Worm (Caenorhabditis elegans): ENCODE results near the gene math-41.

Gene math-41

ce11 chrII:1808217-1808616 lies 16.2 kb upstream of the math-41 start, which contains the start of gene C08F1.8:
C08F1.8 (minus strand) TSS chrII:1808317.
- TF ChIP-seq gmeb-2 (tag; optimal IDR thresholded peaks at IDR 0.05) (no peak), hlh-30 (tag; optimal IDR thresholded peaks at IDR 0.05; ENCODE audit: insufficient read depth) (peak; percentile 42)

ce11 chrII:1816053-1816452 lies 8.4 kb upstream of the math-41 start:
- TF ChIP-seq tbx-2 (tag; optimal IDR thresholded peaks at IDR 0.05) (no peak), ceh-31 (tag; optimal IDR thresholded peaks at IDR 0.05) (no peak), C38D4.7 (GFP tag; optimal IDR thresholded peaks at IDR 0.05) (no peak), ahr-1 (tag; optimal IDR thresholded peaks at IDR 0.05) (no peak), hlh-30 (tag; optimal IDR thresholded peaks at IDR 0.05; ENCODE audit: insufficient read depth) (no peak), hlh-6 (tag; optimal IDR thresholded peaks at IDR 0.05) (no peak), ceh-24 (tag; optimal IDR thresholded peaks at IDR 0.05) (no peak), nhr-232 (tag; optimal IDR thresholded peaks at IDR 0.05) (no peak)

ce11 chrII:1818300-1818699 lies 6.1 kb upstream of the math-41 start, which contains the start of gene fbxb-10:
fbxb-10 (minus strand) TSS chrII:1818400.
- TF ChIP-seq sox-4 (tag; optimal IDR thresholded peaks at IDR 0.05) (no peak), C38D4.7 (GFP tag; optimal IDR thresholded peaks at IDR 0.05) (no peak), unc-86 (tag; optimal IDR thresholded peaks at IDR 0.05) (no peak), nfya-1 (tag; optimal IDR thresholded peaks at IDR 0.05) (no peak), mec-3 (tag; optimal IDR thresholded peaks at IDR 0.05; ENCODE audit: borderline replicate concordance) (no peak), fax-1 (tag; optimal IDR thresholded peaks at IDR 0.05) (no peak), ceh-14 (tag; optimal IDR thresholded peaks at IDR 0.05) (no peak), zip-5 (tag; optimal IDR thresholded peaks at IDR 0.05) (no peak), ztf-16 (tag; optimal IDR thresholded peaks at IDR 0.05) (no peak), ceh-45 (GFP tag; IDR thresholded peaks at IDR 0.05) (no peak), F13H6.1 (tag; optimal IDR thresholded peaks at IDR 0.05) (no peak), K09A11.1 (tag; optimal IDR thresholded peaks at IDR 0.05; ENCODE audit: insufficient read depth) (no peak), ceh-31 (tag; optimal IDR thresholded peaks at IDR 0.05) (no peak), hlh-15 (tag; optimal IDR thresholded peaks at IDR 0.05) (no peak), fkh-10 (GFP tag; optimal IDR thresholded peaks at IDR 0.05) (no peak), dmd-4 (tag; optimal IDR thresholded peaks at IDR 0.05; ENCODE audit: borderline replicate concordance) (no peak), unc-55 (GFP tag; optimal IDR thresholded peaks at IDR 0.05) (no peak), nhr-11 (tag; optimal IDR thresholded peaks at IDR 0.05) (no peak)

ce11 chrII:1819944-1820570 lies 4.4 kb upstream of the math-41 start, which contains the start of gene fbxc-19:
fbxc-19 (plus strand) TSS chrII:1820479.
- TF ChIP-seq elt-2 (tag; optimal IDR thresholded peaks at IDR 0.05) = peak; percentile 87
- TF ChIP-seq syd-9 (tag; optimal IDR thresholded peaks at IDR 0.05) = no peak
- peak; percentile 12 for TF ChIP-seq dve-1 (tag; optimal IDR thresholded peaks at IDR 0.05)

ce11 chrII:1820774-1821173 lies 3.7 kb upstream of the math-41 start, which contains the start of gene fbxa-3:
fbxa-3 (minus strand) TSS chrII:1820874.
- no peak for TF ChIP-seq gmeb-2 (tag; optimal IDR thresholded peaks at IDR 0.05)
- TF ChIP-seq ceh-6 (GFP tag; optimal IDR thresholded peaks at IDR 0.05) = no peak
- no peak for TF ChIP-seq odd-2 (tag; optimal IDR thresholded peaks at IDR 0.05)
- no peak for TF ChIP-seq ahr-1 (tag; optimal IDR thresholded peaks at IDR 0.05)
- TF ChIP-seq Y22D7AL.16 (tag; optimal IDR thresholded peaks at IDR 0.05) = no peak
- TF ChIP-seq unc-55 (GFP tag; optimal IDR thresholded peaks at IDR 0.05) = no peak
- no peak for TF ChIP-seq C38D4.7 (GFP tag; optimal IDR thresholded peaks at IDR 0.05)
- no peak for TF ChIP-seq pqm-1 (tag; optimal IDR thresholded peaks at IDR 0.05)
- no peak for TF ChIP-seq syd-9 (tag; optimal IDR thresholded peaks at IDR 0.05)
- no peak for TF ChIP-seq ztf-16 (tag; optimal IDR thresholded peaks at IDR 0.05)
- TF ChIP-seq ets-4 (tag; optimal IDR thresholded peaks at IDR 0.05) = no peak
- TF ChIP-seq tbx-7 (tag; optimal IDR thresholded peaks at IDR 0.05) = no peak
- TF ChIP-seq ceh-24 (tag; optimal IDR thresholded peaks at IDR 0.05) = no peak
- TF ChIP-seq fkh-6 (tag; optimal IDR thresholded peaks at IDR 0.05) = no peak
- no peak for TF ChIP-seq mec-3 (tag; optimal IDR thresholded peaks at IDR 0.05; ENCODE audit: borderline replicate concordance)
